Worm (Caenorhabditis elegans) whole organism, midembryonic: Measurements from ENCODE around the gene lron-12.

Experiments
- T22C8.4 ChIP-seq: fragments of 200-800 bp; sonication (Bioruptor generic); IDR thresholded peaks from 2 replicates; pipeline ENCODE4 v1.3.6; 2022; ENCODE audit warnings: missing genetic modification characterization, missing compliant biosample characterization
- cog-1 ChIP-seq: sonication (generic microtip); optimal IDR thresholded peaks from 2 replicates; lab custom pipeline; 2016; ENCODE audit warnings: missing genetic modification characterization, missing compliant biosample characterization
- flt-1 ChIP-seq: fragments of 200-800 bp; sonication (Bioruptor generic); IDR thresholded peaks from 2 replicates; pipeline ENCODE4 v1.3.6; 2022; ENCODE audit warnings: missing genetic modification characterization, missing compliant biosample characterization
- klf-2 ChIP-seq: fragments of 200-800 bp; sonication (Bioruptor generic); conservative IDR thresholded peaks from 2 replicates; pipeline ENCODE4 v1.3.6; 2022; ENCODE audit warnings: missing genetic modification reagents, missing genetic modification characterization, missing compliant biosample characterization
- med-1 ChIP-seq: sonication (generic microtip); optimal IDR thresholded peaks from 2 replicates; lab custom pipeline; 2017; ENCODE audit warnings: missing genetic modification characterization, mild to moderate bottlenecking, missing compliant biosample characterization, antibody characterized with exemption, missing genetic modification reagents; ENCODE audit not compliant: insufficient read depth
- ref-1 ChIP-seq: fragments of 200-800 bp; sonication (Bioruptor generic); conservative IDR thresholded peaks from 2 replicates; pipeline ENCODE4 v1.3.6; 2022; ENCODE audit warnings: missing genetic modification reagents, missing genetic modification characterization, missing compliant biosample characterization
- ztf-23 ChIP-seq: fragments of 200-800 bp; sonication (Bioruptor generic); IDR thresholded peaks from 2 replicates; pipeline ENCODE4 v1.3.6; 2022; ENCODE audit warnings: missing genetic modification reagents, missing genetic modification characterization, missing compliant biosample characterization
- ztf-29 ChIP-seq: fragments of 200-800 bp; sonication (Bioruptor generic); IDR thresholded peaks from 2 replicates; pipeline ENCODE4 v1.3.6; 2022; ENCODE audit warnings: missing genetic modification reagents, missing genetic modification characterization, missing compliant biosample characterization

The lron-12 gene

DNA sequence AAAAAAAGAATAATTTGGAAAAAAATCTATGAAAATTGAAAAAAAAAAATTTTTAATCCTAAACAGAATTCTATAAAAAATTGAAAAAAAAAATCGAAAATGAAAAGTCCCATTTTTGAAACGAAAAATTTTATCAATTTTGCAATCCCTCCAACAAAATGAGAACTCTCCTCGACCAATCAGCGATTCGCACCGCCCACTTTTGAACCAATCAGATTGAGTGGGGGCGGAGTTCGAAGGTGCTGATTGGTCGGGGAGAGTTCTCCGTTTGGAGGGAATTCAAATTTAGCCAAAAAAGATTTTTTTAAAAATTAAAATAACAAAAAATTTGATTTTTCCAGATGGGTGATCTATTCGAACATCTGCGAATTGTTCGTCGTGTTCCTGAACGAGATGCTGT lies 50.5 kb downstream of the lron-12 start:
- TF ChIP-seq cog-1 (tag; lab: Kevin White, UChicago) (no peak), flt-1 (GFP tag; lab: Robert Waterston, UW) (no peak), med-1 (GFP tag; lab: Kevin White, UChicago) (no peak), klf-2 (GFP tag; lab: Robert Waterston, UW) (no peak), T22C8.4 (no peak), ref-1 (no peak), ztf-23 (GFP tag; lab: Robert Waterston, UW) (no peak), ztf-29 (GFP tag; lab: Robert Waterston, UW) (no peak)
